Worm (Caenorhabditis elegans): Measurements from ENCODE around the gene nlp-50.

The nlp-50 gene

ce11 chrII:6782738-6783163, 17.9 kb downstream of the nlp-50 start:
- TF ChIP-seq klf-2 (GFP tag; conservative IDR thresholded peaks at IDR 0.05): no peak
- no peak for TF ChIP-seq ztf-23 (GFP tag; IDR thresholded peaks at IDR 0.05)
- no peak for TF ChIP-seq med-1 (GFP tag; optimal IDR thresholded peaks at IDR 0.05; ENCODE audit: insufficient read depth)
- no peak for TF ChIP-seq T22C8.4 (GFP tag; IDR thresholded peaks at IDR 0.05)
- TF ChIP-seq flt-1 (GFP tag; IDR thresholded peaks at IDR 0.05): no peak
- TF ChIP-seq ref-1 (GFP tag; conservative IDR thresholded peaks at IDR 0.05): no peak
- no peak for TF ChIP-seq ztf-29 (GFP tag; IDR thresholded peaks at IDR 0.05)
- TF ChIP-seq cog-1 (tag; optimal IDR thresholded peaks at IDR 0.05): no peak
- no peak for TF ChIP-seq tab-1 (GFP tag; IDR thresholded peaks at IDR 0.05)

- TF ChIP-seq T22C8.4 (GFP tag; IDR thresholded peaks at IDR 0.05) (no peak), ztf-29 (GFP tag; IDR thresholded peaks at IDR 0.05) (no peak), ref-1 (GFP tag; conservative IDR thresholded peaks at IDR 0.05) (no peak), med-1 (GFP tag; optimal IDR thresholded peaks at IDR 0.05; ENCODE audit: insufficient read depth) (no peak), ztf-23 (GFP tag; IDR thresholded peaks at IDR 0.05) (no peak), flt-1 (GFP tag; IDR thresholded peaks at IDR 0.05) (no peak), tab-1 (GFP tag; IDR thresholded peaks at IDR 0.05) (no peak), klf-2 (GFP tag; conservative IDR thresholded peaks at IDR 0.05) (no peak), cog-1 (tag; optimal IDR thresholded peaks at IDR 0.05) (no peak)
These were observed 18.6 kb downstream of the nlp-50 start, which contains the start of gene gldi-2 for ce11 chrII:6783377-6783829. gldi-2 (plus strand) TSS chrII:6783427.

- no peak for TF ChIP-seq tab-1 (GFP tag; IDR thresholded peaks at IDR 0.05)
- TF ChIP-seq med-1 (GFP tag; optimal IDR thresholded peaks at IDR 0.05; ENCODE audit: insufficient read depth): no peak
These were observed 24.0 kb downstream of the nlp-50 start, which contains the start of gene T13C2.3 for ce11 chrII:6788672-6789298. T13C2.3 (plus strand) TSS chrII:6789248.

ce11 chrII:6791891-6792290, 27.1 kb downstream of the nlp-50 start, which contains the start of gene T13C2.2:
T13C2.2 (plus strand) TSS chrII:6792191.
- no peak for TF ChIP-seq T22C8.4 (GFP tag; IDR thresholded peaks at IDR 0.05)
- no peak for TF ChIP-seq ztf-23 (GFP tag; IDR thresholded peaks at IDR 0.05)
- no peak for TF ChIP-seq ztf-29 (GFP tag; IDR thresholded peaks at IDR 0.05)
- TF ChIP-seq cog-1 (tag; optimal IDR thresholded peaks at IDR 0.05): no peak
- TF ChIP-seq tab-1 (GFP tag; IDR thresholded peaks at IDR 0.05): no peak
- TF ChIP-seq med-1 (GFP tag; optimal IDR thresholded peaks at IDR 0.05; ENCODE audit: insufficient read depth): no peak
- TF ChIP-seq klf-2 (GFP tag; conservative IDR thresholded peaks at IDR 0.05): no peak

ce11 chrII:6797771-6798440, 33.1 kb downstream of the nlp-50 start:
- TF ChIP-seq flt-1 (GFP tag; IDR thresholded peaks at IDR 0.05): peak; percentile 42; the same call in 1 of the 2 replicates

- 0 out of 2 replicates have a peak, but pooled peaks have one; percentile 23 for TF ChIP-seq tab-1 (GFP tag; IDR thresholded peaks at IDR 0.05)
- no peak for TF ChIP-seq ztf-29 (GFP tag; IDR thresholded peaks at IDR 0.05)
These were observed 35.4 kb downstream of the nlp-50 start, which contains the start of gene F31E8.4 for ce11 chrII:6800104-6800711. F31E8.4 (minus strand) TSS chrII:6800154.

- TF ChIP-seq cog-1 (tag; optimal IDR thresholded peaks at IDR 0.05): no peak
- TF ChIP-seq klf-2 (GFP tag; conservative IDR thresholded peaks at IDR 0.05): no peak
- TF ChIP-seq T22C8.4 (GFP tag; IDR thresholded peaks at IDR 0.05): no peak
- TF ChIP-seq tab-1 (GFP tag; IDR thresholded peaks at IDR 0.05): no peak
- TF ChIP-seq flt-1 (GFP tag; IDR thresholded peaks at IDR 0.05): no peak
- no peak for TF ChIP-seq ztf-23 (GFP tag; IDR thresholded peaks at IDR 0.05)
- no peak for TF ChIP-seq med-1 (GFP tag; optimal IDR thresholded peaks at IDR 0.05; ENCODE audit: insufficient read depth)
- TF ChIP-seq ref-1 (GFP tag; conservative IDR thresholded peaks at IDR 0.05): no peak
- TF ChIP-seq ztf-29 (GFP tag; IDR thresholded peaks at IDR 0.05): no peak
These were observed 36.4 kb downstream of the nlp-50 start for ce11 chrII:6801262-6801661.

ce11 chrII:6803024-6803423, 38.2 kb downstream of the nlp-50 start, which contains the start of gene tab-1:
tab-1 (plus strand) TSS chrII:6803324.
- TF ChIP-seq ref-1 (GFP tag; conservative IDR thresholded peaks at IDR 0.05): no peak
- no peak for TF ChIP-seq ztf-23 (GFP tag; IDR thresholded peaks at IDR 0.05)
- TF ChIP-seq tab-1 (GFP tag; IDR thresholded peaks at IDR 0.05): no peak
- no peak for TF ChIP-seq T22C8.4 (GFP tag; IDR thresholded peaks at IDR 0.05)
- TF ChIP-seq med-1 (GFP tag; optimal IDR thresholded peaks at IDR 0.05; ENCODE audit: insufficient read depth): no peak
- TF ChIP-seq cog-1 (tag; optimal IDR thresholded peaks at IDR 0.05): no peak
- TF ChIP-seq flt-1 (GFP tag; IDR thresholded peaks at IDR 0.05): no peak
- no peak for TF ChIP-seq ztf-29 (GFP tag; IDR thresholded peaks at IDR 0.05)
- TF ChIP-seq klf-2 (GFP tag; conservative IDR thresholded peaks at IDR 0.05): no peak

ce11 chrII:6807162-6807561, 42.3 kb downstream of the nlp-50 start, which contains the start of gene F31E8.5:
F31E8.5 (minus strand) TSS chrII:6807262.
- no peak for TF ChIP-seq tab-1 (GFP tag; IDR thresholded peaks at IDR 0.05)
- TF ChIP-seq ztf-29 (GFP tag; IDR thresholded peaks at IDR 0.05): no peak
- TF ChIP-seq cog-1 (tag; optimal IDR thresholded peaks at IDR 0.05): no peak
- no peak for TF ChIP-seq flt-1 (GFP tag; IDR thresholded peaks at IDR 0.05)
- TF ChIP-seq ref-1 (GFP tag; conservative IDR thresholded peaks at IDR 0.05): no peak
- no peak for TF ChIP-seq T22C8.4 (GFP tag; IDR thresholded peaks at IDR 0.05)
- TF ChIP-seq ztf-23 (GFP tag; IDR thresholded peaks at IDR 0.05): no peak
- TF ChIP-seq klf-2 (GFP tag; conservative IDR thresholded peaks at IDR 0.05): no peak
- no peak for TF ChIP-seq med-1 (GFP tag; optimal IDR thresholded peaks at IDR 0.05; ENCODE audit: insufficient read depth)

All from whole organism, midembryonic.